Worm (Caenorhabditis elegans) whole organism, L2 larva: ENCODE measurements around the gene ZC449.5.
A peak's percentile ranks its signal among the peaks of the same experiment; 100 is the strongest.

Source experiments
- C34F6.9 ChIP-seq: fragments of 150-350 bp; optimal IDR thresholded peaks from 2 replicates; lab custom pipeline; 2014; ENCODE audit warnings: missing biosample characterization, missing genetic modification characterization
- F13H6.1 ChIP-seq: sonication (generic microtip); optimal IDR thresholded peaks from 2 replicates; lab custom pipeline; 2016; ENCODE audit warnings: missing genetic modification characterization, missing compliant biosample characterization
- R02D3.7 ChIP-seq: fragments of 150-350 bp; optimal IDR thresholded peaks from 2 replicates; lab custom pipeline; 2014; ENCODE audit warnings: missing biosample characterization, missing genetic modification characterization
- Y55F3AM.14 ChIP-seq: fragments of 200-800 bp; sonication (Bioruptor generic); optimal IDR thresholded peaks from 2 replicates; lab custom pipeline; 2018; ENCODE audit warnings: mild to moderate bottlenecking, missing genetic modification characterization, missing compliant biosample characterization
- ZK546.5 ChIP-seq: sonication (generic microtip); optimal IDR thresholded peaks from 2 replicates; lab custom pipeline; 2017; ENCODE audit warnings: missing biosample characterization, missing genetic modification characterization
- alr-1 ChIP-seq: fragments of 150-350 bp; optimal IDR thresholded peaks from 2 replicates; lab custom pipeline; 2014; ENCODE audit warnings: missing biosample characterization, missing genetic modification characterization
- aly-2 ChIP-seq: fragments of 150-350 bp; optimal IDR thresholded peaks from 2 replicates; lab custom pipeline; 2014; ENCODE audit warnings: missing biosample characterization, missing genetic modification characterization
- ama-1 ChIP-seq: fragments of 150-350 bp; optimal IDR thresholded peaks from 2 replicates; lab custom pipeline; 2018; ENCODE audit warnings: inconsistent platforms
- blmp-1 ChIP-seq: sonication (generic microtip); optimal IDR thresholded peaks from 2 replicates; lab custom pipeline; 2017; ENCODE audit warnings: missing genetic modification characterization, mild to moderate bottlenecking, missing compliant biosample characterization, antibody characterized with exemption, moderate library complexity; ENCODE audit not compliant: insufficient read depth
- ceh-16 ChIP-seq: fragments of 150-350 bp; optimal IDR thresholded peaks from 2 replicates; lab custom pipeline; 2014; ENCODE audit warnings: missing biosample characterization, missing genetic modification characterization
- crh-2 ChIP-seq: sonication (generic microtip); optimal IDR thresholded peaks from 2 replicates; lab custom pipeline; 2017; ENCODE audit warnings: missing biosample characterization, missing genetic modification characterization
- elt-1 ChIP-seq: fragments of 150-350 bp; optimal IDR thresholded peaks from 2 replicates; lab custom pipeline; 2014; ENCODE audit warnings: missing biosample characterization, missing genetic modification characterization
- elt-3 ChIP-seq: sonication (generic microtip); optimal IDR thresholded peaks from 2 replicates; lab custom pipeline; 2017; ENCODE audit warnings: missing biosample characterization, missing genetic modification characterization
- fos-1 ChIP-seq: fragments of 150-350 bp; optimal IDR thresholded peaks from 2 replicates; lab custom pipeline; 2014; ENCODE audit warnings: missing biosample characterization, missing genetic modification characterization
- gmeb-1 ChIP-seq: fragments of 150-350 bp; optimal IDR thresholded peaks from 2 replicates; lab custom pipeline; 2014; ENCODE audit warnings: missing biosample characterization, missing genetic modification characterization
- lin-13 ChIP-seq: fragments of 150-350 bp; optimal IDR thresholded peaks from 2 replicates; lab custom pipeline; 2014; ENCODE audit warnings: missing biosample characterization, missing genetic modification reagents, missing genetic modification characterization
- lin-39 ChIP-seq: fragments of 150-350 bp; optimal IDR thresholded peaks from 2 replicates; lab custom pipeline; 2014; ENCODE audit warnings: missing biosample characterization, missing genetic modification reagents, missing genetic modification characterization
- lsy-2 ChIP-seq, 2 experiments: fragments of 150-350 bp in 1 of 2; sonication (generic microtip) in 1 of 2; optimal IDR thresholded peaks; 2 replicates each; lab custom pipeline; 2014 to 2017; ENCODE audit warnings: missing biosample characterization in 2 of 2, missing genetic modification characterization in 2 of 2
- mdl-1 ChIP-seq, 2 experiments: fragments of 150-350 bp in 1 of 2; sonication (generic microtip) in 1 of 2; optimal IDR thresholded peaks; 2 replicates each; lab custom pipeline; 2017; ENCODE audit warnings: missing biosample characterization in 2 of 2, missing genetic modification characterization in 2 of 2
- nhr-11 ChIP-seq: fragments of 150-350 bp; optimal IDR thresholded peaks from 2 replicates; lab custom pipeline; 2014; ENCODE audit warnings: missing biosample characterization, missing genetic modification characterization
- nhr-12 ChIP-seq: fragments of 150-350 bp; optimal IDR thresholded peaks from 2 replicates; lab custom pipeline; 2014; ENCODE audit warnings: missing biosample characterization, missing genetic modification characterization
- nhr-129 ChIP-seq: fragments of 150-350 bp; optimal IDR thresholded peaks from 2 replicates; lab custom pipeline; 2014; ENCODE audit warnings: missing biosample characterization, missing genetic modification characterization
- nhr-21 ChIP-seq: fragments of 150-350 bp; optimal IDR thresholded peaks from 2 replicates; lab custom pipeline; 2014; ENCODE audit warnings: missing biosample characterization, missing genetic modification characterization
- nhr-23 ChIP-seq: fragments of 150-350 bp; optimal IDR thresholded peaks from 2 replicates; lab custom pipeline; 2014; ENCODE audit warnings: missing biosample characterization, missing genetic modification reagents, missing genetic modification characterization
- nhr-237 ChIP-seq: fragments of 150-350 bp; optimal IDR thresholded peaks from 2 replicates; lab custom pipeline; 2014; ENCODE audit warnings: missing biosample characterization, missing genetic modification characterization
- nhr-25 ChIP-seq: fragments of 150-350 bp; sonication (generic microtip); optimal IDR thresholded peaks from 3 replicates; lab custom pipeline; 2014; ENCODE audit warnings: missing biosample characterization, missing genetic modification characterization
- nhr-77 ChIP-seq: fragments of 150-350 bp; optimal IDR thresholded peaks from 2 replicates; lab custom pipeline; 2014; ENCODE audit warnings: missing biosample characterization, missing genetic modification characterization
- skn-1 ChIP-seq: sonication (generic microtip); optimal IDR thresholded peaks from 2 replicates; lab custom pipeline; 2017; ENCODE audit warnings: missing biosample characterization, missing genetic modification characterization
- sma-3 ChIP-seq: sonication (generic microtip); optimal IDR thresholded peaks from 2 replicates; lab custom pipeline; 2016; ENCODE audit warnings: missing genetic modification reagents, missing genetic modification characterization, missing compliant biosample characterization
- sma-9 ChIP-seq, 2 experiments: fragments of 150-350 bp in 1 of 2; sonication (generic microtip) in 1 of 2; optimal IDR thresholded peaks; 2 replicates each; lab custom pipeline; 2014 to 2016; ENCODE audit warnings: missing genetic modification characterization in 2 of 2, mild to moderate bottlenecking in 1 of 2, missing biosample characterization in 1 of 2, missing compliant biosample characterization in 1 of 2, missing genetic modification reagents in 1 of 2, moderate library complexity in 1 of 2
- unc-39 ChIP-seq: fragments of 150-350 bp; optimal IDR thresholded peaks from 2 replicates; lab custom pipeline; 2014; ENCODE audit warnings: missing biosample characterization, missing genetic modification characterization
- unc-55 ChIP-seq: fragments of 150-350 bp; sonication (generic microtip); optimal IDR thresholded peaks from 3 replicates; lab custom pipeline; 2014; ENCODE audit warnings: missing biosample characterization, missing genetic modification reagents, missing genetic modification characterization
- unc-62 ChIP-seq: fragments of 150-350 bp; optimal IDR thresholded peaks from 2 replicates; lab custom pipeline; 2014; ENCODE audit warnings: missing biosample characterization, missing genetic modification reagents, missing genetic modification characterization
- ztf-4 ChIP-seq: fragments of 150-350 bp; optimal IDR thresholded peaks from 2 replicates; lab custom pipeline; 2014; ENCODE audit warnings: missing biosample characterization, missing genetic modification characterization

Gene ZC449.5

DNA sequence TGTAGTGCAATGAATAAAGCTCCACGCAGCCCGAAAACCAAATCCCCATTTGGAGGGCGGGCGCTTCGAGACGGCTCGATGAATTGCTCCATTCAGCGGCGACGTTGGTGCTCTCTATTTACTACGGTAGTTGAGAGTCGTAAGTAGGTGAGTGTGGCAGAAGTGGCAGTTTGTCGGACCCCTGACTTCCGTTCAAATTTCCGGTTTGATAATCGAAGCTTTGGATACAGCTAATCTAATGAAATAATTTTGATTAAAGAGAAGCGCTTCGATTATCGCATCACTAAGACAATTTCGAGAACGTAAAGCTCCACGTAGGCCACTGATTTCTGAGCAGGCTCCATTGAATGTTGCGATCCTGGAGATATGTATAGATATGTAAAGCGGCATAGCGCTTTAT is 46.9 kb upstream of the ZC449.5 start, which contains the start of gene ets-5:
ets-5 (minus strand) TSS at position 32 of the 400 bp plus-strand sequence.
- no peak for TF ChIP-seq aly-2 (tag; lab: Kevin White, UChicago)
- no peak for TF ChIP-seq elt-3
- no peak for TF ChIP-seq nhr-11
- TF ChIP-seq alr-1: no peak
- TF ChIP-seq ama-1 (lab: Kevin White, UChicago): no peak
- no peak for TF ChIP-seq blmp-1
- no peak for TF ChIP-seq elt-1 (tag; lab: Kevin White, UChicago)
- no peak for TF ChIP-seq nhr-12 (tag; lab: Kevin White, UChicago)

DNA sequence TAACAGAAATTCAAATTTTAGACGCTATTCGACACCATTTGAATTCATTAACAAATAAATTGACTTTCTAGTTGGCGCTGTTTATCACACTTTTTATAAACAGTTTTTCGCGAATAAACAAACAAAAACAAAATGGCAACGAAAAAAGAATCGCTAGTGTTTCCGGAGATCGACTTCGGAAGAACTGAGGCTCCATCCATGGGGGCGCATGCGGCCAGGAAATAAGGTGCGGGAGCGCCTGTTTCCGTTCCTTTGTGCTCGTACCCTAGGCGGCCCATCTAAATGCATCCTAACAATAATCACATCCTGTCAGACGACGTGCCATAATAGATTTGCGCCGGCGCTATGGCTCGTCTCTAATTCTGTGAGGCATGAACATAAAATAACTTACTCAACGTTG is 46.5 kb upstream of the ZC449.5 start:
- TF ChIP-seq ztf-4: no peak
- no peak for TF ChIP-seq F13H6.1 (tag; lab: Kevin White, UChicago)
- no peak for TF ChIP-seq nhr-11
- no peak for TF ChIP-seq unc-62 (GFP tag; lab: Kevin White, UChicago)
- TF ChIP-seq skn-1 (tag; lab: Kevin White, UChicago): no peak
- no peak for TF ChIP-seq ZK546.5 (tag; lab: Kevin White, UChicago)
- no peak for TF ChIP-seq unc-39 (tag; lab: Kevin White, UChicago)
- no peak for TF ChIP-seq nhr-77 (tag; lab: Kevin White, UChicago)
- no peak for TF ChIP-seq gmeb-1
- TF ChIP-seq nhr-237 (tag; lab: Kevin White, UChicago): no peak
- TF ChIP-seq blmp-1: no peak
- no peak for TF ChIP-seq ceh-16 (tag; lab: Kevin White, UChicago)
- TF ChIP-seq unc-55 (GFP tag; lab: Kevin White, UChicago): no peak
- no peak for TF ChIP-seq C34F6.9
- no peak for TF ChIP-seq Y55F3AM.14 (GFP tag; lab: Kevin White, UChicago)
- TF ChIP-seq R02D3.7: no peak
- TF ChIP-seq, all 48 proteins: peak for 0

DNA sequence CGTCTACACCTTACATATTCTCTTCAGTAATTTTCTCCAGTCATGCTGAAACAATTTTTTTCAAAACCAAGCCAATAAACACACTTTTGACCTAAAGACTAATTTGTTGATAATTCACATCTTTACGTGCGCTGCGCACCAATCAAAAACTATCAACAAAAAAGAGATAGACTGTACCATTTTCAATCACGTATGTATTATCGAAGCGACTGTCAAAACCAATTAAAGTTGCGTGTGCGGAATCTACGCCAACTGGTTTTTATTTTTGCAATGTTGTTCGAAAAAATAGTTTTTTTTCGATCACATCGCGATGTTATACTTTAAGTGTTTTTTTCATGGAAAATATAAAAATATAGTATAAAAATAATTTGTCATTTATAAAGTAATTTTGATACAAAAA is 41.7 kb upstream of the ZC449.5 start:
- TF ChIP-seq sma-9 (GFP tag; optimal IDR thresholded peaks at IDR 0.05; lab: Kevin White, UChicago) (peak; percentile 46), sma-9 (tag; optimal IDR thresholded peaks at IDR 0.05; lab: Kevin White, UChicago) (no peak), sma-3 (GFP tag; lab: Kevin White, UChicago) (peak; percentile 40), nhr-237 (tag; lab: Kevin White, UChicago) (no peak), aly-2 (tag; lab: Kevin White, UChicago) (no peak), nhr-25 (tag; lab: Kevin White, UChicago) (peak; percentile 63), crh-2 (peak; percentile 1), C34F6.9 (no peak)

DNA sequence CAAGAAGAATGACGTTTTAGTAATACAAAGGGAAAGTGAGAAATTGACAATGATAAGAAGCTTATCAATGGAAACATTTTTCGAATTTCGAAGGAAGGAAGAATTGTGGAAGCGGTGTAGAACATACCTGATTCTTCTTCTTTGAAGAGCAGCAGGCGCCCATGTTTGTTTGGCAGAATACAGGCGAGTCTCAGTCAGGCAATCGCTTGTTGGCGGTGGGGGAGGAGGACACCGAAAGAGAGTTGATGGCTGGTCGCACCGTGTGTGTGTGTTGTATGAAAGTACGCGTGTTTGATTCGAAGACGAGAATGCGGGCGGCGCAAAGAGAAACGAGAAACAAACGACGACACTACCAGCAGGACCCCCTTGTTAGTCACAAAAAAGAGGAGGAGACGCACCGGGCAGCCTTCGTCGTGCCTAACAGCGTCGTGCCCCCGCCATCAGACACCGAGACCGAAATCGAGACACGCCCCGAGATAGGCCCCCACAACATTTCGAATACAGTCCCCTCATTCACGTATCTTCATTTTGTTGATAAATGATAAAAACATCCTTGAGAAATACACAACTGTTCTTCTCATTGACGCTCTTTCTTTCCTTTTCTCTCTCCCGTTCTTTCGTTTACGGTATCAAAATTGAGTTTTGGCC is 40.2 kb upstream of the ZC449.5 start, which contains the start of gene cal-5:
cal-5 (minus strand) TSS at position 266 of the 648 bp plus-strand sequence.
- peak; percentile 36 for TF ChIP-seq sma-9 (GFP tag; optimal IDR thresholded peaks at IDR 0.05; lab: Kevin White, UChicago)
- TF ChIP-seq sma-9 (tag; optimal IDR thresholded peaks at IDR 0.05; lab: Kevin White, UChicago): no peak
- peak; percentile 45 for TF ChIP-seq ama-1 (lab: Kevin White, UChicago)
- TF ChIP-seq nhr-11: no peak
- TF ChIP-seq nhr-23 (tag; lab: Kevin White, UChicago): no peak
- TF ChIP-seq lin-13 (GFP tag; lab: Kevin White, UChicago): no peak
- TF ChIP-seq lsy-2 (tag; optimal IDR thresholded peaks at IDR 0.05; lab: Kevin White, UChicago): no peak
- TF ChIP-seq unc-62 (GFP tag; lab: Kevin White, UChicago): no peak
- peak; percentile 27 for TF ChIP-seq crh-2
- peak; percentile 51 for TF ChIP-seq sma-3 (GFP tag; lab: Kevin White, UChicago)
- TF ChIP-seq Y55F3AM.14 (GFP tag; lab: Kevin White, UChicago): peak; percentile 35
- no peak for TF ChIP-seq aly-2 (tag; lab: Kevin White, UChicago)
- peak in 1 of 2 experiments; percentile 4 for TF ChIP-seq mdl-1 (tag; optimal IDR thresholded peaks at IDR 0.05; lab: Kevin White, UChicago)
- no peak for TF ChIP-seq lin-39 (tag; lab: Kevin White, UChicago)
- TF ChIP-seq F13H6.1 (tag; lab: Kevin White, UChicago): peak; percentile 41
- peak; percentile 12 for TF ChIP-seq nhr-129 (tag; lab: Kevin White, UChicago)
- TF ChIP-seq nhr-21: peak; percentile 71
- no peak for TF ChIP-seq unc-55 (GFP tag; lab: Kevin White, UChicago)
- TF ChIP-seq blmp-1: peak; percentile 47
- TF ChIP-seq fos-1 (tag; lab: Kevin White, UChicago): peak; percentile 49
